Fruit fly (Drosophila melanogaster) whole organism, embryonic: ENCODE data around the gene Naxd.

Source experiments
- Abd-B ChIP-seq: fragments of 200-800 bp; sonication (Bioruptor generic); optimal IDR thresholded peaks from 2 replicates; lab custom pipeline; 2018; ENCODE audit warnings: missing biosample characterization, mild to moderate bottlenecking, missing genetic modification characterization, moderate library complexity
- CG10654 ChIP-seq: fragments of 200-800 bp; sonication (Bioruptor generic); optimal IDR thresholded peaks from 2 replicates; lab custom pipeline; 2016; ENCODE audit warnings: missing biosample characterization, missing genetic modification characterization
- CG11695 ChIP-seq: fragments of 200-800 bp; sonication (Bioruptor generic); IDR thresholded peaks from 3 replicates; pipeline ENCODE4 v1.3.6; 2022; ENCODE audit warnings: missing biosample characterization, missing genetic modification characterization
- CG11696 ChIP-seq: fragments of 200-800 bp; sonication (Bioruptor generic); IDR thresholded peaks from 2 replicates; pipeline ENCODE4 v1.3.6; 2022; ENCODE audit warnings: missing biosample characterization, missing genetic modification characterization
- CG12155 ChIP-seq: fragments of 200-800 bp; sonication (Bioruptor generic); optimal IDR thresholded peaks from 3 replicates; lab custom pipeline; 2016; ENCODE audit warnings: missing biosample characterization, missing genetic modification characterization
- CG12236 ChIP-seq: fragments of 200-800 bp; sonication (Bioruptor generic); optimal IDR thresholded peaks from 2 replicates; lab custom pipeline; 2016; ENCODE audit warnings: missing biosample characterization, missing genetic modification characterization
- CG12769 ChIP-seq: fragments of 200-800 bp; sonication (Bioruptor generic); optimal IDR thresholded peaks from 2 replicates; lab custom pipeline; 2019; ENCODE audit warnings: missing biosample characterization, mild to moderate bottlenecking, missing genetic modification characterization, moderate library complexity
- CG13894 ChIP-seq: fragments of 200-800 bp; sonication (Bioruptor generic); optimal IDR thresholded peaks from 3 replicates; lab custom pipeline; 2018; ENCODE audit warnings: missing biosample characterization, mild to moderate bottlenecking, missing genetic modification characterization, moderate library complexity
- CG15011 ChIP-seq: fragments of 200-800 bp; sonication (Bioruptor generic); optimal IDR thresholded peaks from 3 replicates; lab custom pipeline; 2018; ENCODE audit warnings: missing biosample characterization, mild to moderate bottlenecking, missing genetic modification characterization
- CG1603 ChIP-seq: fragments of 200-800 bp; sonication (Bioruptor generic); optimal IDR thresholded peaks from 2 replicates; lab custom pipeline; 2019; ENCODE audit warnings: missing biosample characterization, mild to moderate bottlenecking, missing genetic modification characterization, moderate library complexity
- CG16779 ChIP-seq: fragments of 200-800 bp; sonication (Bioruptor generic); IDR thresholded peaks from 2 replicates; pipeline ENCODE4 v1.3.6; 2022; ENCODE audit warnings: missing biosample characterization, missing genetic modification characterization
- CG16863 ChIP-seq: fragments of 200-800 bp; sonication (Bioruptor generic); optimal IDR thresholded peaks from 3 replicates; lab custom pipeline; 2016; ENCODE audit warnings: missing biosample characterization, missing genetic modification characterization
- CG1832 ChIP-seq: fragments of 200-800 bp; sonication (Bioruptor generic); optimal IDR thresholded peaks from 2 replicates; lab custom pipeline; 2017; ENCODE audit warnings: missing biosample characterization, mild to moderate bottlenecking, missing genetic modification characterization, inconsistent platforms
- CG3065 ChIP-seq: fragments of 200-800 bp; sonication (Bioruptor generic); optimal IDR thresholded peaks from 2 replicates; lab custom pipeline; 2016; ENCODE audit warnings: missing biosample characterization, missing genetic modification characterization
- CG32532 ChIP-seq: fragments of 200-800 bp; sonication (Bioruptor generic); IDR thresholded peaks from 2 replicates; pipeline ENCODE4 v1.3.6; 2022; ENCODE audit warnings: missing biosample characterization, missing genetic modification characterization
- CG42726 ChIP-seq: fragments of 200-800 bp; sonication (Bioruptor generic); IDR thresholded peaks from 2 replicates; pipeline ENCODE4 v1.3.6; 2022; ENCODE audit warnings: missing biosample characterization, missing genetic modification characterization; ENCODE audit not compliant: partially characterized antibody
- CG4328 ChIP-seq: fragments of 200-800 bp; sonication (Bioruptor generic); optimal IDR thresholded peaks from 3 replicates; lab custom pipeline; 2017; ENCODE audit warnings: missing biosample characterization, missing genetic modification reagents, missing genetic modification characterization
- CG4404 ChIP-seq: fragments of 200-800 bp; sonication (Bioruptor generic); IDR thresholded peaks from 2 replicates; pipeline ENCODE4 v1.3.6; 2022; ENCODE audit warnings: missing biosample characterization, missing genetic modification characterization
- CG6854 ChIP-seq: fragments of 200-800 bp; sonication (Bioruptor generic); optimal IDR thresholded peaks from 3 replicates; lab custom pipeline; 2017; ENCODE audit warnings: missing biosample characterization, mild to moderate bottlenecking, missing genetic modification characterization
- CG7271 ChIP-seq: fragments of 200-800 bp; sonication (Bioruptor generic); optimal IDR thresholded peaks from 2 replicates; lab custom pipeline; 2018; ENCODE audit warnings: missing biosample characterization, mild to moderate bottlenecking, missing genetic modification characterization, moderate library complexity
- CG7357 ChIP-seq: fragments of 200-800 bp; sonication (Bioruptor generic); IDR thresholded peaks from 3 replicates; pipeline ENCODE4 v1.3.6; 2022; ENCODE audit warnings: missing biosample characterization, missing genetic modification characterization
- CG9932 ChIP-seq: fragments of 200-800 bp; sonication (Bioruptor generic); IDR thresholded peaks from 2 replicates; pipeline ENCODE4 v1.3.6; 2022; ENCODE audit warnings: missing biosample characterization, missing genetic modification characterization
- Dll ChIP-seq: fragments of 200-800 bp; sonication (Bioruptor generic); IDR thresholded peaks from 4 replicates; pipeline ENCODE4 v1.3.6; 2022; ENCODE audit warnings: missing biosample characterization, missing genetic modification characterization; ENCODE audit not compliant: partially characterized antibody
- Doc2 ChIP-seq: fragments of 200-800 bp; sonication (Bioruptor generic); IDR thresholded peaks from 2 replicates; pipeline ENCODE4 v1.3.6; 2022; ENCODE audit warnings: missing biosample characterization, missing genetic modification characterization
- Fer1 ChIP-seq: fragments of 200-800 bp; sonication (Bioruptor generic); optimal IDR thresholded peaks from 2 replicates; lab custom pipeline; 2017; ENCODE audit warnings: missing biosample characterization, mild to moderate bottlenecking, missing genetic modification characterization
- Lhr ChIP-seq: fragments of 200-800 bp; sonication (Bioruptor generic); optimal IDR thresholded peaks from 3 replicates; lab custom pipeline; 2017; ENCODE audit warnings: mild to moderate bottlenecking, missing biosample characterization, missing genetic modification reagents, missing genetic modification characterization
- Lpt ChIP-seq: fragments of >200 bp; optimal IDR thresholded peaks from 2 replicates; lab custom pipeline; 2018; ENCODE audit warnings: missing biosample characterization, missing genetic modification characterization
- MBD-R2 ChIP-seq: fragments of 200-800 bp; sonication (Bioruptor generic); IDR thresholded peaks from 2 replicates; pipeline ENCODE4 v1.3.6; 2022; ENCODE audit warnings: missing biosample characterization, missing genetic modification characterization
- Meics ChIP-seq: fragments of 200-800 bp; sonication (Bioruptor generic); optimal IDR thresholded peaks from 2 replicates; lab custom pipeline; 2017; ENCODE audit warnings: missing biosample characterization, mild to moderate bottlenecking, missing genetic modification characterization
- Spps ChIP-seq: fragments of 200-800 bp; sonication (Bioruptor generic); optimal IDR thresholded peaks from 2 replicates; lab custom pipeline; 2018; ENCODE audit warnings: missing biosample characterization, mild to moderate bottlenecking, missing genetic modification characterization
- Trl ChIP-seq, 3 experiments: fragments of >200 bp in 2 of 3; fragments of 200-800 bp in 1 of 3; sonication (Bioruptor generic) in 1 of 3; optimal IDR thresholded peaks; 2 replicates in 1 of 3; 3 replicates in 2 of 3; lab custom pipeline; 2016 to 2017; ENCODE audit warnings: missing biosample characterization in 1 of 3, missing genetic modification characterization in 1 of 3
- abd-A ChIP-seq: fragments of 200-800 bp; sonication (Bioruptor generic); optimal IDR thresholded peaks from 3 replicates; lab custom pipeline; 2019; ENCODE audit warnings: missing biosample characterization, mild to moderate bottlenecking, missing genetic modification characterization, moderate library complexity
- bab2 ChIP-seq: fragments of 200-800 bp; sonication (Bioruptor generic); optimal IDR thresholded peaks from 2 replicates; lab custom pipeline; 2016; ENCODE audit warnings: missing biosample characterization, missing genetic modification characterization
- cg ChIP-seq: fragments of 200-800 bp; sonication (Bioruptor generic); optimal IDR thresholded peaks from 3 replicates; lab custom pipeline; 2019; ENCODE audit warnings: missing biosample characterization, mild to moderate bottlenecking, missing genetic modification characterization, moderate library complexity
- dysf ChIP-seq: fragments of 200-800 bp; sonication (Bioruptor generic); IDR thresholded peaks from 3 replicates; pipeline ENCODE4 v1.3.6; 2022; ENCODE audit warnings: missing biosample characterization, missing genetic modification characterization
- eve ChIP-seq, 2 experiments: fragments of >200 bp; optimal IDR thresholded peaks; 2 replicates each; lab custom pipeline; 2017; ENCODE audit warnings: missing biosample characterization in 2 of 2, missing genetic modification characterization in 2 of 2
- fd3F ChIP-seq: fragments of 200-800 bp; sonication (Bioruptor generic); optimal IDR thresholded peaks from 2 replicates; lab custom pipeline; 2018; ENCODE audit warnings: missing biosample characterization, mild to moderate bottlenecking, missing genetic modification characterization, moderate library complexity
- fd96Cb ChIP-seq: fragments of 200-800 bp; sonication (Bioruptor generic); optimal IDR thresholded peaks from 2 replicates; lab custom pipeline; 2018; ENCODE audit warnings: missing biosample characterization, mild to moderate bottlenecking, missing genetic modification characterization, moderate library complexity
- gce ChIP-seq: fragments of 200-800 bp; sonication (Bioruptor generic); IDR thresholded peaks from 3 replicates; pipeline ENCODE4 v1.3.6; 2022; ENCODE audit warnings: missing biosample characterization, missing genetic modification characterization
- kay ChIP-seq: fragments of 200-800 bp; sonication (Bioruptor generic); optimal IDR thresholded peaks from 2 replicates; lab custom pipeline; 2016; ENCODE audit warnings: missing biosample characterization, missing genetic modification characterization
- oc ChIP-seq: fragments of 200-800 bp; sonication (Bioruptor generic); optimal IDR thresholded peaks from 2 replicates; lab custom pipeline; 2018; ENCODE audit warnings: missing biosample characterization, mild to moderate bottlenecking, missing genetic modification characterization, moderate library complexity
- pfk ChIP-seq: fragments of 200-800 bp; sonication (Bioruptor generic); optimal IDR thresholded peaks from 2 replicates; lab custom pipeline; 2018; ENCODE audit warnings: missing biosample characterization, mild to moderate bottlenecking, missing genetic modification characterization, moderate library complexity
- sd ChIP-seq: fragments of 200-800 bp; sonication (Bioruptor generic); optimal IDR thresholded peaks from 3 replicates; lab custom pipeline; 2018; ENCODE audit warnings: missing biosample characterization, mild to moderate bottlenecking, missing genetic modification characterization, moderate library complexity
- sens-2 ChIP-seq: fragments of 200-800 bp; sonication (Bioruptor generic); IDR thresholded peaks from 2 replicates; pipeline ENCODE4 v1.3.6; 2022; ENCODE audit warnings: missing biosample characterization, missing genetic modification characterization
- sr ChIP-seq: fragments of 200-800 bp; sonication (Bioruptor generic); IDR thresholded peaks from 3 replicates; pipeline ENCODE4 v1.3.6; 2022; ENCODE audit warnings: missing biosample characterization, missing genetic modification characterization
- tio ChIP-seq: fragments of 200-800 bp; sonication (Bioruptor generic); optimal IDR thresholded peaks from 2 replicates; lab custom pipeline; 2017; ENCODE audit warnings: missing biosample characterization, missing genetic modification characterization, inconsistent platforms
- ttk ChIP-seq: fragments of 200-800 bp; sonication (Bioruptor generic); IDR thresholded peaks from 2 replicates; pipeline ENCODE4 v2.1.2; 2022; ENCODE audit warnings: missing biosample characterization, missing genetic modification characterization
- zfh2 ChIP-seq: fragments of 200-800 bp; sonication (Bioruptor generic); optimal IDR thresholded peaks from 2 replicates; lab custom pipeline; 2016; ENCODE audit warnings: missing biosample characterization, missing genetic modification characterization

Naxd gene

DNA sequence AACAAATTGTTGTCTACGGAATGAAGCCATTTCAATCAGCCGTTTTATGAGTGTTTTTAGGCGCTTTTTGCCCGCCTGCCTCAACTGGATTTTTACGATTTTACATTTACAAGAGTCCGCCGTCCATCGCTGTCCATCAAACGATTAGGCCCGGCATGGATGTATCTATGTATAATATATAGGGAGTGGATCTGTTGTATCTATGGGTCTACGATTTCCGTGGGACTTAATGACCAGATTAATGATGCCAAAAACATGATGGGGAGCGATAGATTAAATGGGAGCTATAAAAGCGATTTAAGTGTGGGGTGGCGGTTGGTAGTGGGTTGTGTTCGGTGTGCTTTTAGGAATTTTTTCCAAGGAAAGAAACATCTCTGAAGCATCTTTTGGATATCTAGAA is 48.7 kb downstream of the Naxd start (continued):
- TF ChIP-seq fd3F (GFP tag; lab: Kevin White, UChicago) (no peak), CG11695 (GFP tag; lab: Robert Waterston, UW) (no peak), sens-2 (GFP tag; lab: Robert Waterston, UW) (no peak), MBD-R2 (GFP tag; lab: Robert Waterston, UW) (no peak), CG3065 (GFP tag; lab: Kevin White, UChicago) (no peak), CG1832 (GFP tag; lab: Kevin White, UChicago) (no peak), bab2 (GFP tag; lab: Kevin White, UChicago) (no peak), Lpt (GFP tag; lab: Kevin White, UChicago) (no peak), ttk (GFP tag; lab: Robert Waterston, UW) (no peak), pfk (GFP tag; lab: Kevin White, UChicago) (no peak), CG42726 (GFP tag; lab: Robert Waterston, UW) (no peak), CG13894 (tag; lab: Kevin White, UChicago) (peak; percentile 100), sd (peak; percentile 42), Fer1 (no peak), zfh2 (GFP tag; lab: Kevin White, UChicago) (no peak), Trl (optimal IDR thresholded peaks at IDR 0.05; lab: Kevin White, UChicago) (no peak), Trl (GFP tag; optimal IDR thresholded peaks at IDR 0.05; lab: Kevin White, UChicago) (no peak), CG6854 (GFP tag; lab: Kevin White, UChicago) (no peak), eve (GFP tag; optimal IDR thresholded peaks at IDR 0.05; lab: Kevin White, UChicago) (peak in 1 of 2 experiments; percentile 65), Meics (no peak), abd-A (tag; lab: Kevin White, UChicago) (peak; percentile 63), CG32532 (GFP tag; lab: Robert Waterston, UW) (no peak), CG16779 (GFP tag; lab: Robert Waterston, UW) (no peak), fd96Cb (tag; lab: Kevin White, UChicago) (no peak), Doc2 (GFP tag; lab: Robert Waterston, UW) (no peak), gce (GFP tag; lab: Robert Waterston, UW) (no peak), CG9932 (GFP tag; lab: Robert Waterston, UW) (no peak), dysf (GFP tag; lab: Robert Waterston, UW) (no peak), CG15011 (GFP tag; lab: Kevin White, UChicago) (no peak), CG7357 (GFP tag; lab: Robert Waterston, UW) (no peak), cg (GFP tag; lab: Kevin White, UChicago) (no peak), CG4404 (GFP tag; lab: Robert Waterston, UW) (no peak), oc (tag; lab: Kevin White, UChicago) (peak; percentile 68), Lhr (GFP tag; lab: Kevin White, UChicago) (no peak), tio (GFP tag; lab: Kevin White, UChicago) (no peak), CG11696 (GFP tag; lab: Robert Waterston, UW) (no peak), CG12236 (GFP tag; lab: Kevin White, UChicago) (no peak), CG4328 (no peak), CG12155 (GFP tag; lab: Kevin White, UChicago) (no peak), CG16863 (no peak), CG12769 (peak; percentile 52), sr (GFP tag; lab: Robert Waterston, UW) (0 out of 3 replicates have a peak, but pooled peaks have one; percentile 22), Abd-B (GFP tag; lab: Kevin White, UChicago) (peak; percentile 12), Dll (no peak), kay (GFP tag; lab: Kevin White, UChicago) (no peak), CG10654 (GFP tag; lab: Kevin White, UChicago) (no peak), CG7271 (tag; lab: Kevin White, UChicago) (no peak), Spps (no peak), CG1603 (tag; lab: Kevin White, UChicago) (no peak)
